Worm (Caenorhabditis elegans) whole organism, early embryonic: ENCODE results near the gene C16C8.7.

ENCODE experiments used
- F13C5.2 ChIP-seq: sonication (generic microtip); optimal IDR thresholded peaks from 2 replicates; lab custom pipeline; 2017; ENCODE audit warnings: mild to moderate bottlenecking, missing genetic modification characterization, inconsistent platforms, missing compliant biosample characterization
- ama-1 ChIP-seq: fragments of 150-350 bp; optimal IDR thresholded peaks from 2 replicates; lab custom pipeline; 2014
- ceh-13 ChIP-seq: fragments of 200-800 bp; sonication (Bioruptor generic); optimal IDR thresholded peaks from 2 replicates; lab custom pipeline; 2018; ENCODE audit warnings: mild to moderate bottlenecking, missing genetic modification characterization, missing compliant biosample characterization
- flt-1 ChIP-seq: fragments of 200-800 bp; sonication (Bioruptor generic); IDR thresholded peaks from 2 replicates; pipeline ENCODE4 v1.3.6; 2022; ENCODE audit warnings: missing genetic modification characterization, missing compliant biosample characterization
- hmbx-1 ChIP-seq: sonication (generic microtip); optimal IDR thresholded peaks from 2 replicates; lab custom pipeline; 2016; ENCODE audit warnings: mild to moderate bottlenecking, missing genetic modification characterization, missing compliant biosample characterization
- pes-1 ChIP-seq: fragments of 200-800 bp; sonication (Bioruptor generic); IDR thresholded peaks from 2 replicates; pipeline ENCODE4 v1.3.6; 2022; ENCODE audit warnings: missing genetic modification reagents, missing genetic modification characterization, missing compliant biosample characterization
- sea-1 ChIP-seq: fragments of 200-800 bp; sonication (Bioruptor generic); conservative IDR thresholded peaks from 2 replicates; pipeline ENCODE4 v1.3.6; 2022; ENCODE audit warnings: missing genetic modification characterization, missing compliant biosample characterization
- tbx-11 ChIP-seq: fragments of 200-800 bp; sonication (Bioruptor generic); IDR thresholded peaks from 2 replicates; pipeline ENCODE4 v1.3.6; 2022; ENCODE audit warnings: missing genetic modification characterization, missing compliant biosample characterization
- tra-4 ChIP-seq: sonication (generic microtip); optimal IDR thresholded peaks from 2 replicates; lab custom pipeline; 2017; ENCODE audit warnings: missing genetic modification characterization, missing compliant biosample characterization

DNA sequence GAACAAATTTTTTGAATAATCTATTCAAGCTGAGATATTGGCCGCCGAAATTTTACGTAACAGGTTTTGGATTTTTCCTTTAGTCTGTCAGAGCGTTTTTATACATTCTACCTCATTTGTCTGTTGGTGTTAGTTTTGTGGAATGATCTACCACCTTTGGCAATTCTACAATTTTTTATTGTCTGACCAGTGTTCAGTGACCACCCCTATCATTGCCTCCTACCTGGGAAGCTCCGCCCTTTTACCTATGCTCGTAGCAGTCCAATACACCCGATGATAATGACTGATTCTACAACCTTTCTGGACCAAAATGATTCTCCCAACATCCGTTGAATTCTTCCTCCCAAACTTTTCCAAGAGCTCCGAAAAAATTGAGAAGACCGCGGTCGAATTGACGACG, 13.8 kb upstream of the C16C8.7 start, which contains the start of gene sdz-32:
- no peak for TF ChIP-seq F13C5.2 (tag; lab: Kevin White, UChicago)
- no peak for TF ChIP-seq ceh-13 (GFP tag; lab: Kevin White, UChicago)
- no peak for TF ChIP-seq tbx-11 (GFP tag; lab: Robert Waterston, UW)
- no peak for TF ChIP-seq ama-1 (lab: Kevin White, UChicago)
- no peak for TF ChIP-seq sea-1
- TF ChIP-seq pes-1 = no peak
- no peak for TF ChIP-seq tra-4 (tag; lab: Kevin White, UChicago)
- no peak for TF ChIP-seq flt-1 (GFP tag; lab: Robert Waterston, UW)
- TF ChIP-seq hmbx-1 (tag; lab: Kevin White, UChicago) = no peak
